Worm (Caenorhabditis elegans) whole organism, L1 larva: Measurements from ENCODE around the gene ops-1.

Experiments
- C16A3.4 ChIP-seq: fragments of 150-350 bp; optimal IDR thresholded peaks from 2 replicates; lab custom pipeline; 2014; ENCODE audit warnings: missing biosample characterization, missing genetic modification characterization
- C34B4.2 ChIP-seq: sonication (generic microtip); optimal IDR thresholded peaks from 2 replicates; lab custom pipeline; 2017; ENCODE audit warnings: mild to moderate bottlenecking, missing genetic modification characterization, missing compliant biosample characterization
- F16B12.6 ChIP-seq: fragments of 150-350 bp; optimal IDR thresholded peaks from 2 replicates; lab custom pipeline; 2014; ENCODE audit warnings: missing biosample characterization, missing genetic modification characterization
- aha-1 ChIP-seq: fragments of 150-350 bp; optimal IDR thresholded peaks from 2 replicates; lab custom pipeline; 2014; ENCODE audit warnings: missing biosample characterization, missing genetic modification characterization
- ama-1 ChIP-seq: fragments of 150-350 bp; optimal IDR thresholded peaks from 2 replicates; lab custom pipeline; 2014
- blmp-1 ChIP-seq: fragments of 150-350 bp; optimal IDR thresholded peaks from 2 replicates; lab custom pipeline; 2014; ENCODE audit warnings: missing biosample characterization, missing genetic modification characterization
- ceh-8 ChIP-seq: fragments of 200-800 bp; sonication (Bioruptor generic); optimal IDR thresholded peaks from 2 replicates; lab custom pipeline; 2018; ENCODE audit warnings: mild to moderate bottlenecking, missing genetic modification characterization, moderate library complexity, missing compliant biosample characterization
- ceh-88 ChIP-seq: fragments of 200-800 bp; sonication (Bioruptor generic); IDR thresholded peaks from 2 replicates; pipeline ENCODE4 v1.3.6; 2022; ENCODE audit warnings: missing genetic modification characterization, missing compliant biosample characterization
- ceh-90 ChIP-seq: sonication (generic microtip); optimal IDR thresholded peaks from 2 replicates; lab custom pipeline; 2016; ENCODE audit warnings: missing genetic modification characterization, missing compliant biosample characterization
- ces-1 ChIP-seq: fragments of 150-350 bp; optimal IDR thresholded peaks from 2 replicates; lab custom pipeline; 2014; ENCODE audit warnings: missing biosample characterization, missing genetic modification reagents, missing genetic modification characterization
- dpl-1 ChIP-seq, 3 experiments: fragments of 150-350 bp in 2 of 3; sonication (generic microtip) in 1 of 3; optimal IDR thresholded peaks; 2 replicates each; lab custom pipeline; 2014 to 2017; ENCODE audit warnings: missing biosample characterization in 3 of 3, missing genetic modification characterization in 3 of 3, missing genetic modification reagents in 3 of 3
- efl-1 ChIP-seq, 4 experiments: fragments of 150-350 bp; optimal IDR thresholded peaks in 3 of 4; peaks in 1 of 4; 1 replicate in 1 of 4; 2 replicates in 3 of 4; lab custom pipeline; 2014; ENCODE audit warnings: missing biosample characterization in 2 of 4, missing genetic modification characterization in 2 of 4, missing genetic modification reagents in 2 of 4
- elt-2 ChIP-seq: sonication (generic microtip); optimal IDR thresholded peaks from 2 replicates; lab custom pipeline; 2016; ENCODE audit warnings: missing genetic modification characterization, mild to moderate bottlenecking, inconsistent platforms, missing compliant biosample characterization, missing genetic modification reagents
- elt-3 ChIP-seq, 6 experiments: fragments of 150-350 bp in 1 of 6; sonication (generic microtip); optimal IDR thresholded peaks; 2 replicates each; lab custom pipeline; 2017 to 2018; ENCODE audit warnings: missing biosample characterization in 6 of 6, missing genetic modification characterization in 6 of 6, inconsistent platforms in 1 of 6
- fkh-10 ChIP-seq: sonication (generic microtip); optimal IDR thresholded peaks from 2 replicates; lab custom pipeline; 2017; ENCODE audit warnings: missing biosample characterization, missing genetic modification reagents, missing genetic modification characterization
- fkh-8 ChIP-seq: sonication (generic microtip); optimal IDR thresholded peaks from 2 replicates; lab custom pipeline; 2016; ENCODE audit warnings: mild to moderate bottlenecking, missing genetic modification characterization, missing compliant biosample characterization
- hlh-4 ChIP-seq: sonication (generic microtip); optimal IDR thresholded peaks from 2 replicates; lab custom pipeline; 2016; ENCODE audit warnings: mild to moderate bottlenecking, missing genetic modification characterization, missing compliant biosample characterization
- isw-1 ChIP-seq: fragments of 200-800 bp; sonication (Bioruptor generic); IDR thresholded peaks from 2 replicates; pipeline ENCODE4 v1.3.6; 2022; ENCODE audit warnings: missing genetic modification characterization, missing compliant biosample characterization
- lin-35 ChIP-seq, 2 experiments: fragments of 150-350 bp; optimal IDR thresholded peaks; 2 replicates each; lab custom pipeline; 2014; ENCODE audit warnings: missing biosample characterization in 2 of 2, missing genetic modification characterization in 2 of 2, missing genetic modification reagents in 2 of 2
- lir-3 ChIP-seq: sonication (generic microtip); optimal IDR thresholded peaks from 2 replicates; lab custom pipeline; 2016; ENCODE audit warnings: mild to moderate bottlenecking, missing genetic modification characterization, moderate library complexity, missing compliant biosample characterization; ENCODE audit not compliant: poor library complexity
- lsy-2 ChIP-seq, 2 experiments: fragments of 150-350 bp; optimal IDR thresholded peaks; 2 replicates each; lab custom pipeline; 2014; ENCODE audit warnings: missing biosample characterization in 2 of 2, missing genetic modification characterization in 2 of 2
- nhr-12 ChIP-seq: sonication (generic microtip); optimal IDR thresholded peaks from 2 replicates; lab custom pipeline; 2017; ENCODE audit warnings: missing biosample characterization, missing genetic modification characterization
- nhr-20 ChIP-seq: sonication (generic microtip); optimal IDR thresholded peaks from 2 replicates; lab custom pipeline; 2016; ENCODE audit warnings: mild to moderate bottlenecking, missing genetic modification characterization, missing compliant biosample characterization
- nhr-237 ChIP-seq: fragments of 150-350 bp; optimal IDR thresholded peaks from 2 replicates; lab custom pipeline; 2014; ENCODE audit warnings: missing biosample characterization, missing genetic modification characterization
- nhr-28 ChIP-seq: fragments of 150-350 bp; optimal IDR thresholded peaks from 2 replicates; lab custom pipeline; 2014; ENCODE audit warnings: missing biosample characterization, missing genetic modification characterization
- nhr-47 ChIP-seq: sonication (generic microtip); optimal IDR thresholded peaks from 2 replicates; lab custom pipeline; 2016; ENCODE audit warnings: mild to moderate bottlenecking, missing genetic modification characterization, moderate library complexity, missing compliant biosample characterization
- nhr-71 ChIP-seq: sonication (generic microtip); optimal IDR thresholded peaks from 2 replicates; lab custom pipeline; 2016; ENCODE audit warnings: mild to moderate bottlenecking, missing genetic modification characterization, moderate library complexity, missing compliant biosample characterization
- nhr-76 ChIP-seq: sonication (generic microtip); optimal IDR thresholded peaks from 2 replicates; lab custom pipeline; 2017; ENCODE audit warnings: missing biosample characterization, missing genetic modification characterization
- nhr-84 ChIP-seq: sonication (generic microtip); optimal IDR thresholded peaks from 2 replicates; lab custom pipeline; 2017; ENCODE audit warnings: missing biosample characterization, missing genetic modification characterization
- nhr-85 ChIP-seq: sonication (generic microtip); peaks from one replicate; lab custom pipeline; 2016; ENCODE audit warnings: missing genetic modification characterization, inconsistent platforms, missing compliant biosample characterization
- nhr-90 ChIP-seq: sonication (generic microtip); optimal IDR thresholded peaks from 2 replicates; lab custom pipeline; 2016; ENCODE audit warnings: mild to moderate bottlenecking, missing genetic modification characterization, missing compliant biosample characterization; ENCODE audit not compliant: poor library complexity
- pax-3 ChIP-seq: fragments of 200-800 bp; sonication (Bioruptor generic); optimal IDR thresholded peaks from 2 replicates; lab custom pipeline; 2018; ENCODE audit warnings: mild to moderate bottlenecking, missing genetic modification characterization, moderate library complexity, missing compliant biosample characterization
- pqm-1 ChIP-seq: sonication (generic microtip); optimal IDR thresholded peaks from 3 replicates; lab custom pipeline; 2017; ENCODE audit warnings: missing biosample characterization, missing genetic modification characterization
- skn-1 ChIP-seq: fragments of 150-350 bp; optimal IDR thresholded peaks from 2 replicates; lab custom pipeline; 2014; ENCODE audit warnings: missing biosample characterization, missing genetic modification characterization
- snpc-4 ChIP-seq: fragments of 150-350 bp; optimal IDR thresholded peaks from 2 replicates; lab custom pipeline; 2014; ENCODE audit warnings: missing biosample characterization, missing genetic modification characterization
- snu-23 ChIP-seq: sonication (generic microtip); optimal IDR thresholded peaks from 2 replicates; lab custom pipeline; 2016; ENCODE audit warnings: missing genetic modification characterization, missing compliant biosample characterization
- sox-4 ChIP-seq: sonication (generic microtip); optimal IDR thresholded peaks from 2 replicates; lab custom pipeline; 2016; ENCODE audit warnings: missing genetic modification characterization, missing compliant biosample characterization
- sptf-1 ChIP-seq: fragments of 150-350 bp; optimal IDR thresholded peaks from 2 replicates; lab custom pipeline; 2014; ENCODE audit warnings: missing biosample characterization, missing genetic modification characterization
- tbx-2 ChIP-seq: sonication (generic microtip); optimal IDR thresholded peaks from 2 replicates; lab custom pipeline; 2016; ENCODE audit warnings: missing genetic modification characterization, missing compliant biosample characterization
- unc-130 ChIP-seq: fragments of 150-350 bp; optimal IDR thresholded peaks from 2 replicates; lab custom pipeline; 2017; ENCODE audit warnings: missing biosample characterization, missing genetic modification characterization, inconsistent platforms
- unc-30 ChIP-seq: sonication (generic microtip); optimal IDR thresholded peaks from 2 replicates; lab custom pipeline; 2017; ENCODE audit warnings: missing biosample characterization, missing genetic modification characterization
- unc-86 ChIP-seq: sonication (generic microtip); optimal IDR thresholded peaks from 2 replicates; lab custom pipeline; 2016; ENCODE audit warnings: missing genetic modification characterization, missing compliant biosample characterization
- ztf-4 ChIP-seq: fragments of 150-350 bp; optimal IDR thresholded peaks from 2 replicates; lab custom pipeline; 2014; ENCODE audit warnings: missing biosample characterization, missing genetic modification characterization

The ops-1 gene

DNA sequence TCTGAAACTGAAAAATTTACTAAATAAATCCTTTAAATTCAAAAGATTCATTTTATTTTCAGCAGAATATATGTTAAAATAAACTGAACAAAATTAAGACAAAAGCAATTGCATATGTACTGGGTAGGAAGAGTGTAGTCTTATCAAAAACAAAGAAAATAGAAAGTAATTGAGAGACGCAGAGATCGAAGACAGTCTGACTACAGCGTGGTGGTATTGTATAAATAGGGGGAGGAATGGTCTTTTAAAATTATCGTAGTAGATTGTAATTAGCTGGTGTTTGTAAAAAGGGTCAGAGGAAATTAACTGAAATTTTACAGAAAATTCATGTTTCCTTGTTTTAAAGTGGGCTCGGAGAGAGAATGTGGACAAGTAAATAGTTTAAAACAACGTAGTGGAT, 35.7 kb downstream of the ops-1 start, which contains the start of gene acox-3:
Gene acox-3, minus strand, starts transcription at position 7 of the 400 bp plus-strand sequence.
- TF ChIP-seq nhr-90 (tag; lab: Kevin White, UChicago) (no peak), nhr-85 (tag; lab: Kevin White, UChicago) (peak; percentile 27), nhr-28 (tag; lab: Kevin White, UChicago) (no peak), fkh-10 (no peak), lin-35 (GFP tag; optimal IDR thresholded peaks at IDR 0.05; lab: Kevin White, UChicago) (peak in 1 of 2 experiments; percentile 52), unc-130 (tag; lab: Kevin White, UChicago) (no peak), unc-30 (tag; lab: Kevin White, UChicago) (no peak), pqm-1 (tag; lab: Kevin White, UChicago) (no peak), blmp-1 (tag; lab: Kevin White, UChicago) (peak; percentile 43), ceh-8 (GFP tag; lab: Kevin White, UChicago) (no peak), skn-1 (tag; lab: Kevin White, UChicago) (no peak), lsy-2 (tag; optimal IDR thresholded peaks at IDR 0.05; lab: Kevin White, UChicago) (peak in 1 of 2 experiments; percentile 7), F16B12.6 (tag; lab: Kevin White, UChicago) (no peak), aha-1 (no peak), snu-23 (no peak), unc-86 (tag; lab: Kevin White, UChicago) (no peak), nhr-47 (tag; lab: Kevin White, UChicago) (no peak), elt-3 (tag; optimal IDR thresholded peaks at IDR 0.05; lab: Kevin White, UChicago) (peak in 2 of 6 experiments; percentile 54 to 55), nhr-71 (peak; percentile 33), ceh-88 (GFP tag; lab: Robert Waterston, UW) (no peak), ztf-4 (no peak), lir-3 (no peak), elt-2 (tag; lab: Kevin White, UChicago) (peak; percentile 54), nhr-20 (peak; percentile 92), ama-1 (no peak), dpl-1 (GFP tag; optimal IDR thresholded peaks at IDR 0.05; lab: Kevin White, UChicago) (peak in 1 of 3 experiments; percentile 5), sox-4 (tag; lab: Kevin White, UChicago) (no peak)
- TF ChIP-seq, all 84 proteins: peak for 9

DNA sequence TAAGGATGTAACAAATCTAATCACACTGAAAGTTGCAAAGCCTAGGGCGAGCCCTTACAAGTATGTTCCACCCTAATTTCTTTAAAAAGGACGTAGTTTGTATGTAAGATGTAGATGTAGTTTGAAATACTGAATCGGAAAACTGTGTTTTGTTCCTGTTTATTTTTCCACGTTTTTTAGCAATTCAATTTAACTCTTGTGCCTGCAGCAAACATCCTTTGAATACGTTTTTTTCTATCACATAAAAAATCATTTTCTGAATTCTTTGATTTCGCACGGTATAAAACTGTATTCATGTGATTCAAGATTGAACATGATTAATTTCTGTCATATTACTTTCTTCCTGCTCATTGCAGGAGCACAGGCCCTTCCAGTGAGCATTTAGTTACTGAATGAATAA, 44.2 kb downstream of the ops-1 start, which contains the start of gene F58F9.9:
Gene F58F9.9, plus strand, starts transcription at position 301 of the 400 bp plus-strand sequence.
- no peak for TF ChIP-seq nhr-237 (tag; lab: Kevin White, UChicago)
- no peak for TF ChIP-seq ces-1
- TF ChIP-seq nhr-12 (tag; lab: Kevin White, UChicago), result no peak
- TF ChIP-seq ztf-4, result no peak
- no peak for TF ChIP-seq fkh-8 (tag; lab: Kevin White, UChicago)
- TF ChIP-seq C34B4.2 (tag; lab: Kevin White, UChicago), result no peak
- TF ChIP-seq blmp-1 (tag; lab: Kevin White, UChicago), result no peak
- TF ChIP-seq ceh-90, result no peak
- TF ChIP-seq ama-1, result no peak
- TF ChIP-seq lir-3, result no peak
- no peak for TF ChIP-seq ceh-8 (GFP tag; lab: Kevin White, UChicago)
- TF ChIP-seq nhr-84 (tag; lab: Kevin White, UChicago), result no peak
- TF ChIP-seq pax-3 (tag; lab: Kevin White, UChicago), result no peak
- TF ChIP-seq C16A3.4 (tag; lab: Kevin White, UChicago), result no peak
- no peak for TF ChIP-seq elt-3 (tag; optimal IDR thresholded peaks at IDR 0.05; lab: Kevin White, UChicago)

DNA sequence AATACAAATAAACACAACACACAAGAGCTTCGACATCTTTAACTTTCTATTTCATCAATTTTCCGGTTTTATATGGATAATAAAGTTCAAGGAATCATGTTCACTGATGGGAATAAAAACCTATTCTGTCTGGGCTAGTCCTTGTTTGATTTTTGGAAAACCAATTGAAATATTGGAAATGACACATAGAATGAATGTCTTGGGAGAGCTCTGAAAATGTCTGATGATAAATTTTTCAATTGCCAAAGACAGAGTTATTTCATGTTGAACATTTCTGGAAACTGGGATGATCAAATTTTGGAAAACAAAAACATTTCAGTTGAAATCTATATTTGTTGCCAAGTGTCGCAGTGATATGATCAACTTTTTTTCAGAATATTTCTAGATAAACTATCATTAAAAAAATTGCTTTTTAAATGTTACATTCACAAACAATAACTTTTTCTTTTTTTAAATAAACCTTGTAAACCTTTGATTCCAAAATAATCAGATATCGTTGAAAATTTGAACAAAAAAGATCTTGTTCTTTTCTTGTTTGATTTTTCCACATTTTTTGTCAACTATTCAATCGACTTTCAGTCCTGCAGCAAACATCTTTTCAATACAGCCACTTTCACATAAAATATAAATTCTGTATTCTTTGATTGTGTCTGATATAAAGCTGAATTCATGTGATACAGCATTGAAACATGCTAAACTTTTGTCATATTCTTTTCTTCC, 46.5 kb downstream of the ops-1 start, which contains the start of the genes F58F9.6 and F58F9.8:
Gene F58F9.6, minus strand, starts transcription at position 101 of the 720 bp plus-strand sequence.
Gene F58F9.8, plus strand, starts transcription at position 670 of the 720 bp plus-strand sequence.
- TF ChIP-seq unc-130 (tag; lab: Kevin White, UChicago), result no peak
- no peak for TF ChIP-seq nhr-12 (tag; lab: Kevin White, UChicago)
- no peak for TF ChIP-seq nhr-47 (tag; lab: Kevin White, UChicago)
- no peak for TF ChIP-seq hlh-4
- no peak for TF ChIP-seq snu-23
- TF ChIP-seq tbx-2 (tag; lab: Kevin White, UChicago), result no peak
- no peak for TF ChIP-seq fkh-10
- TF ChIP-seq efl-1 (optimal IDR thresholded peaks at IDR 0.05; lab: Kevin White, UChicago), result no peak
- TF ChIP-seq efl-1 (GFP tag; optimal IDR thresholded peaks at IDR 0.05 in 1 of 2; lab: Kevin White, UChicago), result peak in 1 of 2 experiments; percentile 83
- no peak for TF ChIP-seq blmp-1 (tag; lab: Kevin White, UChicago)
- no peak for TF ChIP-seq snpc-4
- TF ChIP-seq sptf-1 (tag; lab: Kevin White, UChicago), result no peak
- no peak for TF ChIP-seq nhr-76 (tag; lab: Kevin White, UChicago)
- no peak for TF ChIP-seq isw-1 (GFP tag; lab: Robert Waterston, UW)
- TF ChIP-seq unc-86 (tag; lab: Kevin White, UChicago), result no peak
- TF ChIP-seq pqm-1 (tag; lab: Kevin White, UChicago), result no peak
- peak; percentile 22 for TF ChIP-seq nhr-85 (tag; lab: Kevin White, UChicago)
